Worm (Caenorhabditis elegans): ENCODE results near the gene srh-246.

ce11 chrV:615275-615674 is 42.3 kb downstream of the srh-246 start, which contains the start of gene F48G7.13:
- TF ChIP-seq lsy-2 (tag; optimal IDR thresholded peaks at IDR 0.05) (no peak), egl-13 (tag; optimal IDR thresholded peaks at IDR 0.05) (no peak), fos-1 (tag; optimal IDR thresholded peaks at IDR 0.05) (no peak), jun-1 (tag; optimal IDR thresholded peaks at IDR 0.05) (no peak), C34B4.2 (tag; optimal IDR thresholded peaks at IDR 0.05) (no peak), elt-2 (tag; optimal IDR thresholded peaks at IDR 0.05) (no peak), blmp-1 (tag; optimal IDR thresholded peaks at IDR 0.05) (no peak), sox-4 (tag; optimal IDR thresholded peaks at IDR 0.05) (no peak), ceh-8 (GFP tag; optimal IDR thresholded peaks at IDR 0.05) (no peak), mef-2 (tag; optimal IDR thresholded peaks at IDR 0.05) (no peak), mdl-1 (tag; optimal IDR thresholded peaks at IDR 0.05) (no peak), ztf-4 (tag; optimal IDR thresholded peaks at IDR 0.05) (no peak), mab-9 (GFP tag; IDR thresholded peaks at IDR 0.05) (no peak)
